Worm (Caenorhabditis elegans): Measurements from ENCODE around the gene egli-1.

ce11 chrII:9372393-9372792, 48.6 kb downstream of the egli-1 start, which contains the start of gene C06C3.3:
- TF ChIP-seq ztf-11 (tag; optimal IDR thresholded peaks at IDR 0.05) (no peak), snpc-4 (tag; optimal IDR thresholded peaks at IDR 0.05) (no peak), nhr-28 (tag; optimal IDR thresholded peaks at IDR 0.05) (no peak), zip-8 (tag; optimal IDR thresholded peaks at IDR 0.05) (no peak), flh-1 (GFP tag; optimal IDR thresholded peaks at IDR 0.05) (no peak), nhr-2 (tag; optimal IDR thresholded peaks at IDR 0.05) (no peak), nhr-237 (tag; optimal IDR thresholded peaks at IDR 0.05) (no peak), pha-4 (tag; optimal IDR thresholded peaks at IDR 0.05) (no peak), unc-39 (tag; optimal IDR thresholded peaks at IDR 0.05) (no peak)
